Worm (Caenorhabditis elegans) whole organism, early embryonic: ENCODE results near the gene F53C3.1.

ENCODE experiments used
- B0310.2 ChIP-seq: sonication (generic microtip); optimal IDR thresholded peaks from 2 replicates; lab custom pipeline; 2016; ENCODE audit warnings: mild to moderate bottlenecking, missing genetic modification characterization, missing compliant biosample characterization
- F13C5.2 ChIP-seq: sonication (generic microtip); optimal IDR thresholded peaks from 2 replicates; lab custom pipeline; 2017; ENCODE audit warnings: mild to moderate bottlenecking, missing genetic modification characterization, inconsistent platforms, missing compliant biosample characterization
- aly-1 ChIP-seq: sonication (generic microtip); optimal IDR thresholded peaks from 2 replicates; lab custom pipeline; 2016; ENCODE audit warnings: missing genetic modification characterization, missing compliant biosample characterization
- ama-1 ChIP-seq: fragments of 150-350 bp; optimal IDR thresholded peaks from 2 replicates; lab custom pipeline; 2014
- ceh-13 ChIP-seq: fragments of 200-800 bp; sonication (Bioruptor generic); optimal IDR thresholded peaks from 2 replicates; lab custom pipeline; 2018; ENCODE audit warnings: mild to moderate bottlenecking, missing genetic modification characterization, missing compliant biosample characterization
- ceh-36 ChIP-seq: sonication (generic microtip); optimal IDR thresholded peaks from 2 replicates; lab custom pipeline; 2016; ENCODE audit warnings: missing genetic modification characterization, inconsistent platforms, missing compliant biosample characterization
- ets-7 ChIP-seq: sonication (generic microtip); optimal IDR thresholded peaks from 2 replicates; lab custom pipeline; 2016; ENCODE audit warnings: missing genotype, missing genetic modification characterization, missing compliant biosample characterization
- flt-1 ChIP-seq: fragments of 200-800 bp; sonication (Bioruptor generic); IDR thresholded peaks from 2 replicates; pipeline ENCODE4 v1.3.6; 2022; ENCODE audit warnings: missing genetic modification characterization, missing compliant biosample characterization
- hmbx-1 ChIP-seq: sonication (generic microtip); optimal IDR thresholded peaks from 2 replicates; lab custom pipeline; 2016; ENCODE audit warnings: mild to moderate bottlenecking, missing genetic modification characterization, missing compliant biosample characterization
- hmg-4 ChIP-seq: fragments of 200-800 bp; sonication (Bioruptor generic); optimal IDR thresholded peaks from 2 replicates; lab custom pipeline; 2018; ENCODE audit warnings: mild to moderate bottlenecking, missing genetic modification characterization, missing compliant biosample characterization
- hnd-1 ChIP-seq: sonication (generic microtip); optimal IDR thresholded peaks from 2 replicates; lab custom pipeline; 2016; ENCODE audit warnings: missing genetic modification characterization, missing compliant biosample characterization
- pes-1 ChIP-seq: fragments of 200-800 bp; sonication (Bioruptor generic); IDR thresholded peaks from 2 replicates; pipeline ENCODE4 v1.3.6; 2022; ENCODE audit warnings: missing genetic modification reagents, missing genetic modification characterization, missing compliant biosample characterization
- scrt-1 ChIP-seq: fragments of 200-800 bp; sonication (Bioruptor generic); IDR thresholded peaks from 2 replicates; pipeline ENCODE4 v1.3.6; 2022; ENCODE audit warnings: missing genetic modification characterization, missing compliant biosample characterization
- sea-1 ChIP-seq: fragments of 200-800 bp; sonication (Bioruptor generic); conservative IDR thresholded peaks from 2 replicates; pipeline ENCODE4 v1.3.6; 2022; ENCODE audit warnings: missing genetic modification characterization, missing compliant biosample characterization
- tbx-11 ChIP-seq: fragments of 200-800 bp; sonication (Bioruptor generic); IDR thresholded peaks from 2 replicates; pipeline ENCODE4 v1.3.6; 2022; ENCODE audit warnings: missing genetic modification characterization, missing compliant biosample characterization
- tbx-37 ChIP-seq: fragments of 200-800 bp; sonication (Bioruptor generic); conservative IDR thresholded peaks from 2 replicates; pipeline ENCODE4 v1.3.6; 2022; ENCODE audit warnings: missing genetic modification reagents, missing genetic modification characterization, missing compliant biosample characterization
- tra-4 ChIP-seq: sonication (generic microtip); optimal IDR thresholded peaks from 2 replicates; lab custom pipeline; 2017; ENCODE audit warnings: missing genetic modification characterization, missing compliant biosample characterization

The F53C3.1 gene

ce11 chrII:3930478-3931182 is 18.8 kb downstream of the F53C3.1 start:
- TF ChIP-seq ets-7 (tag; lab: Kevin White, UChicago): no peak
- TF ChIP-seq hnd-1: no peak
- no peak for TF ChIP-seq pes-1
- no peak for TF ChIP-seq tra-4 (tag; lab: Kevin White, UChicago)

ce11 chrII:3931230-3931629 is 19.4 kb downstream of the F53C3.1 start:
- no peak for TF ChIP-seq hnd-1
- no peak for TF ChIP-seq sea-1 (GFP tag; lab: Robert Waterston, UW)
- no peak for TF ChIP-seq ama-1 (lab: Kevin White, UChicago)
- no peak for TF ChIP-seq F13C5.2 (tag; lab: Kevin White, UChicago)
- no peak for TF ChIP-seq ceh-13 (GFP tag; lab: Kevin White, UChicago)
- TF ChIP-seq tbx-11 (GFP tag; lab: Robert Waterston, UW): no peak
- no peak for TF ChIP-seq hmbx-1 (tag; lab: Kevin White, UChicago)
- TF ChIP-seq tra-4 (tag; lab: Kevin White, UChicago): no peak
- TF ChIP-seq B0310.2 (tag; lab: Kevin White, UChicago): no peak
- no peak for TF ChIP-seq tbx-37
- TF ChIP-seq ets-7 (tag; lab: Kevin White, UChicago): no peak
- no peak for TF ChIP-seq flt-1 (GFP tag; lab: Robert Waterston, UW)
- TF ChIP-seq ceh-36 (tag; lab: Kevin White, UChicago): no peak

ce11 chrII:3931825-3932224 is 20.0 kb downstream of the F53C3.1 start:
- TF ChIP-seq sea-1 (GFP tag; lab: Robert Waterston, UW): no peak
- no peak for TF ChIP-seq tbx-11 (GFP tag; lab: Robert Waterston, UW)
- TF ChIP-seq F13C5.2 (tag; lab: Kevin White, UChicago): no peak
- no peak for TF ChIP-seq ceh-13 (GFP tag; lab: Kevin White, UChicago)
- no peak for TF ChIP-seq ama-1 (lab: Kevin White, UChicago)
- TF ChIP-seq tbx-37: no peak
- TF ChIP-seq flt-1 (GFP tag; lab: Robert Waterston, UW): no peak
- TF ChIP-seq ceh-36 (tag; lab: Kevin White, UChicago): no peak

- TF ChIP-seq ceh-13 (GFP tag; lab: Kevin White, UChicago) (no peak), hmbx-1 (tag; lab: Kevin White, UChicago) (no peak), ama-1 (lab: Kevin White, UChicago) (no peak), hnd-1 (no peak), ceh-36 (tag; lab: Kevin White, UChicago) (no peak), tra-4 (tag; lab: Kevin White, UChicago) (no peak), ets-7 (tag; lab: Kevin White, UChicago) (no peak), hmg-4 (GFP tag; lab: Kevin White, UChicago) (no peak), sea-1 (GFP tag; lab: Robert Waterston, UW) (no peak), pes-1 (no peak), scrt-1 (GFP tag; lab: Robert Waterston, UW) (no peak)
These were observed 21.8 kb downstream of the F53C3.1 start, which contains the start of gene Y14H12B.2 for ce11 chrII:3933640-3934039. Y14H12B.2 (minus strand) TSS chrII:3933740.

ce11 chrII:3934085-3934484 is 22.3 kb downstream of the F53C3.1 start, which contains the start of gene Y14H12B.1:
Y14H12B.1 (plus strand) TSS chrII:3934447.
- no peak for TF ChIP-seq aly-1 (tag; lab: Kevin White, UChicago)
- no peak for TF ChIP-seq hnd-1
- TF ChIP-seq pes-1: no peak
- no peak for TF ChIP-seq scrt-1 (GFP tag; lab: Robert Waterston, UW)
- no peak for TF ChIP-seq sea-1 (GFP tag; lab: Robert Waterston, UW)
- TF ChIP-seq ama-1 (lab: Kevin White, UChicago): no peak
- TF ChIP-seq ets-7 (tag; lab: Kevin White, UChicago): no peak
- TF ChIP-seq tbx-11 (GFP tag; lab: Robert Waterston, UW): no peak
- TF ChIP-seq hmg-4 (GFP tag; lab: Kevin White, UChicago): no peak
- no peak for TF ChIP-seq tra-4 (tag; lab: Kevin White, UChicago)
- TF ChIP-seq ceh-36 (tag; lab: Kevin White, UChicago): no peak
- no peak for TF ChIP-seq B0310.2 (tag; lab: Kevin White, UChicago)
- no peak for TF ChIP-seq tbx-37
- no peak for TF ChIP-seq ceh-13 (GFP tag; lab: Kevin White, UChicago)
- TF ChIP-seq hmbx-1 (tag; lab: Kevin White, UChicago): no peak
- no peak for TF ChIP-seq flt-1 (GFP tag; lab: Robert Waterston, UW)
- TF ChIP-seq F13C5.2 (tag; lab: Kevin White, UChicago): no peak

- TF ChIP-seq ceh-13 (GFP tag; lab: Kevin White, UChicago): no peak
- no peak for TF ChIP-seq hnd-1
- no peak for TF ChIP-seq ama-1 (lab: Kevin White, UChicago)
- TF ChIP-seq ceh-36 (tag; lab: Kevin White, UChicago): no peak
- TF ChIP-seq hmg-4 (GFP tag; lab: Kevin White, UChicago): no peak
- TF ChIP-seq pes-1: no peak
- TF ChIP-seq hmbx-1 (tag; lab: Kevin White, UChicago): no peak
- no peak for TF ChIP-seq ets-7 (tag; lab: Kevin White, UChicago)
- no peak for TF ChIP-seq tra-4 (tag; lab: Kevin White, UChicago)
- TF ChIP-seq flt-1 (GFP tag; lab: Robert Waterston, UW): no peak
- no peak for TF ChIP-seq aly-1 (tag; lab: Kevin White, UChicago)
- TF ChIP-seq tbx-11 (GFP tag; lab: Robert Waterston, UW): no peak
- no peak for TF ChIP-seq F13C5.2 (tag; lab: Kevin White, UChicago)
- no peak for TF ChIP-seq B0310.2 (tag; lab: Kevin White, UChicago)
- no peak for TF ChIP-seq scrt-1 (GFP tag; lab: Robert Waterston, UW)
- no peak for TF ChIP-seq sea-1 (GFP tag; lab: Robert Waterston, UW)
- TF ChIP-seq tbx-37: no peak
These were observed 23.3 kb downstream of the F53C3.1 start for ce11 chrII:3935098-3935497.

- no peak for TF ChIP-seq tbx-37
- TF ChIP-seq flt-1 (GFP tag; lab: Robert Waterston, UW): no peak
- no peak for TF ChIP-seq ceh-13 (GFP tag; lab: Kevin White, UChicago)
- no peak for TF ChIP-seq B0310.2 (tag; lab: Kevin White, UChicago)
- no peak for TF ChIP-seq ets-7 (tag; lab: Kevin White, UChicago)
- TF ChIP-seq ceh-36 (tag; lab: Kevin White, UChicago): no peak
- TF ChIP-seq scrt-1 (GFP tag; lab: Robert Waterston, UW): no peak
- no peak for TF ChIP-seq hmbx-1 (tag; lab: Kevin White, UChicago)
- no peak for TF ChIP-seq ama-1 (lab: Kevin White, UChicago)
- TF ChIP-seq F13C5.2 (tag; lab: Kevin White, UChicago): no peak
- TF ChIP-seq pes-1: no peak
- TF ChIP-seq sea-1 (GFP tag; lab: Robert Waterston, UW): no peak
- no peak for TF ChIP-seq tbx-11 (GFP tag; lab: Robert Waterston, UW)
- TF ChIP-seq tra-4 (tag; lab: Kevin White, UChicago): no peak
- TF ChIP-seq hmg-4 (GFP tag; lab: Kevin White, UChicago): no peak
- TF ChIP-seq aly-1 (tag; lab: Kevin White, UChicago): no peak
- TF ChIP-seq hnd-1: no peak
These were observed 24.2 kb downstream of the F53C3.1 start for ce11 chrII:3935990-3936389.
